Fruit fly (Drosophila melanogaster): ENCODE results near the gene CG4511.
A peak's percentile ranks its signal among the peaks of the same experiment; 100 is the strongest.

CG4511 gene

DNA sequence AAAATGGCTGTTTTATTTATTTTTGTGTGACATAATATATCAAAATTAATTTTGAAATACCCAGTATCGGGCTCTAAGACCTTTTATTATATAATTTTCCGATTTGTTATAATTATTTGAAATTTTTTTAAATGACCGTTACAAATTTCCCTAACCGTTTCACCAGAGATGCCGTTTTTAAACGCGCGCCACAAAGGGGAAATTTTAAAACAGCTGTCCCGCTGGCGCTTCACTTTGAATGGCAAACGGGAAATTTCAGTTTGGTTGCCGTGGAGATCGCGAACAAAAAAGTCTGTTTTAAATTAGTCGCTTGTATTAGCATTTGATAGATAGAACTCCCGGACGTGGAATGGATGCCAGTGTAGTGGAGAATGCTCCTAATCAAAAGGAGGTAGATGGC is 39.3 kb upstream of the CG4511 start, which contains the start of the genes CG14693 and TTLL15:
Gene CG14693 (minus strand): TSS at position 16 of the 400 bp plus-strand sequence.
Gene TTLL15 (plus strand): TSS at position 257 of the 400 bp plus-strand sequence.
- TF ChIP-seq Ets97D (GFP tag; optimal IDR thresholded peaks at IDR 0.05) (peak; percentile 37), stwl (tag; optimal IDR thresholded peaks at IDR 0.05) (peak; percentile 21), Sry-β (GFP tag; optimal IDR thresholded peaks at IDR 0.05) (peak; percentile 85), Dp (GFP tag; optimal IDR thresholded peaks at IDR 0.05) (peak; percentile 84), E2f2 (GFP tag; IDR thresholded peaks at IDR 0.05) (peak; percentile 92), Deaf1 (tag; optimal IDR thresholded peaks at IDR 0.05) (no peak), unpg (GFP tag; optimal IDR thresholded peaks at IDR 0.05) (no peak), cas (GFP tag; IDR thresholded peaks at IDR 0.05) (no peak), MESR4 (GFP tag; optimal IDR thresholded peaks at IDR 0.05) (peak; percentile 46), Myb (GFP tag; optimal IDR thresholded peaks at IDR 0.05) (peak; percentile 79), Rfx (GFP tag; IDR thresholded peaks at IDR 0.05) (peak; percentile 44; the same call in 1 of the 2 replicates), trem (tag; optimal IDR thresholded peaks at IDR 0.05) (peak; percentile 32), MBD-R2 (GFP tag; IDR thresholded peaks at IDR 0.05) (peak; percentile 23; the same call in 1 of the 2 replicates), sna (GFP tag; IDR thresholded peaks at IDR 0.05; ENCODE audit: partially characterized antibody) (0 out of 2 replicates have a peak, but pooled peaks have one; percentile 14), CG17568 (GFP tag; optimal IDR thresholded peaks at IDR 0.05) (no peak), pzg (GFP tag; optimal IDR thresholded peaks at IDR 0.05) (peak; percentile 22), CG4617 (GFP tag; optimal IDR thresholded peaks at IDR 0.05; ENCODE audit: borderline replicate concordance) (peak; percentile 3), crp (GFP tag; optimal IDR thresholded peaks at IDR 0.05) (peak; percentile 19 to 85), Blimp-1 (GFP tag; optimal IDR thresholded peaks at IDR 0.05) (peak; percentile 53)

DNA sequence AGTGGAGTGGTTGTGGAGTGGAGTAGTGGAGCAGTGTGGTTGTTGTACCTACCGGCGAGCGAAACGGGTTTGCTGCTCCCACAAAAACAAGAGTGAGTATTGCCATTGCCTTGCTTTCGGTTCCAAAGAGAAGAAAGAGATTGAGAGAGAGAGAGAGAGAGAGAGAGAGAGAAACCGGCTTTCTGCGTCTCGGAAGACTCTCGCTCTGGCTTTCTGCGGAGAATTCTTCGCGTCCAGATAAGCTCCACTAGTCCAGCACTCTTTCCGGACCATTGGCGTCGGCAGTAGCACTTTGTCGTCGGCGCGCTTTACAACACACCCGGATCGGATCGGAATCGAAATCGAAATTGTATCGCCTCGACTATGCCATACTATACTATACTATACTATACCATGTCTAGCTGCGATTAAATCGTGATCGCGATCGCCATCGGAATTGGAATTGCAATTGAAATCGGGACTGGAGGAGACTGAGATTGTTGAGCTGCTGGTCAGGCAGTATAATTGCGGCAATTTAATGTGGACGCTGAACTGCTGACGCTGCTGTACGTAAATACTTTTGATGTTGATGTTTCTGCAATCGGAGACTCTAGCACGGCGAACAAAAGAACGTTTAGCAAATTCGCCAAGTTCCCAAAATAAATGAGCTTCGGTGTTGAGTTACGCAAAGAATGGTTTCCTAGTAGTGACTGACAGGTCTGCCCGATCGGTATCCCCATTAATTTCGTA is 27.3 kb upstream of the CG4511 start, which contains the start of gene Cad86C:
Gene Cad86C (plus strand): TSS at position 284 of the 729 bp plus-strand sequence.
- no peak for TF ChIP-seq CG1233 (GFP tag; optimal IDR thresholded peaks at IDR 0.05)
- TF ChIP-seq CG30431 (GFP tag; optimal IDR thresholded peaks at IDR 0.05) = no peak
- no peak for TF ChIP-seq CG43689 (GFP tag; IDR thresholded peaks at IDR 0.05)
- no peak for TF ChIP-seq CG4820 (GFP tag; optimal IDR thresholded peaks at IDR 0.05)
- TF ChIP-seq CG12219 (GFP tag; optimal IDR thresholded peaks at IDR 0.05) = no peak
- TF ChIP-seq CG9609 (GFP tag; optimal IDR thresholded peaks at IDR 0.05) = no peak
- no peak for TF ChIP-seq crc (GFP tag; optimal IDR thresholded peaks at IDR 0.05)
- TF ChIP-seq Usf (GFP tag; optimal IDR thresholded peaks at IDR 0.05) = no peak
- no peak for TF ChIP-seq CG33213 (GFP tag; optimal IDR thresholded peaks at IDR 0.05)
- TF ChIP-seq Side (GFP tag; optimal IDR thresholded peaks at IDR 0.05) = no peak
- TF ChIP-seq CG9797 (GFP tag; optimal IDR thresholded peaks at IDR 0.05) = no peak
- no peak for TF ChIP-seq ewg (GFP tag; optimal IDR thresholded peaks at IDR 0.05)
- TF ChIP-seq CG17568 (GFP tag; optimal IDR thresholded peaks at IDR 0.05) = no peak
- TF ChIP-seq sens-2 (GFP tag; IDR thresholded peaks at IDR 0.05) = no peak
- no peak for TF ChIP-seq cg (GFP tag; optimal IDR thresholded peaks at IDR 0.05)
- peak; percentile 97 for TF ChIP-seq yki (optimal IDR thresholded peaks at IDR 0.05)
- no peak for TF ChIP-seq exex (tag; optimal IDR thresholded peaks at IDR 0.05)
- no peak for TF ChIP-seq CG8089 (GFP tag; optimal IDR thresholded peaks at IDR 0.05)
- TF ChIP-seq CG3995 (GFP tag; optimal IDR thresholded peaks at IDR 0.05) = no peak
- no peak for TF ChIP-seq Kr (GFP tag; optimal IDR thresholded peaks at IDR 0.05)
- 0 out of 3 replicates have a peak, but pooled peaks have one; percentile 61 for TF ChIP-seq Doc3 (GFP tag; IDR thresholded peaks at IDR 0.05; ENCODE audit: partially characterized antibody)
- no peak for TF ChIP-seq grau (tag; optimal IDR thresholded peaks at IDR 0.05)
- no peak for TF ChIP-seq Scr (GFP tag; IDR thresholded peaks at IDR 0.05; ENCODE audit: partially characterized antibody)
- no peak for TF ChIP-seq zfh1 (GFP tag; IDR thresholded peaks at IDR 0.05)
- no peak for TF ChIP-seq CG9727 (GFP tag; optimal IDR thresholded peaks at IDR 0.05)
- TF ChIP-seq jumu (GFP tag; optimal IDR thresholded peaks at IDR 0.05) = no peak
- no peak for TF ChIP-seq CG9817 (tag; optimal IDR thresholded peaks at IDR 0.05)
- TF ChIP-seq Trl (optimal IDR thresholded peaks at IDR 0.05) = peak; percentile 95 to 96
- TF ChIP-seq Trl (GFP tag; optimal IDR thresholded peaks at IDR 0.05) = no peak
- TF ChIP-seq CG17612 (GFP tag; IDR thresholded peaks at IDR 0.05) = no peak
- peak; percentile 23 for TF ChIP-seq CG3163 (GFP tag; optimal IDR thresholded peaks at IDR 0.05)

All from whole organism, embryonic.